Worm (Caenorhabditis elegans): ENCODE measurements around the gene Y57A10A.14.

Y57A10A.14 gene

ce11 chrII:12189193-12189592 is 3.5 kb downstream of the Y57A10A.14 start:
- TF ChIP-seq snpc-4 (GFP tag; optimal IDR thresholded peaks at IDR 0.05): no peak
- no peak for TF ChIP-seq snpc-4 (tag; optimal IDR thresholded peaks at IDR 0.05)
- TF ChIP-seq attf-3 (GFP tag; conservative IDR thresholded peaks at IDR 0.05): no peak
- TF ChIP-seq akir-1 (GFP tag; optimal IDR thresholded peaks at IDR 0.05): no peak
- no peak for TF ChIP-seq pha-4 (tag; optimal IDR thresholded peaks at IDR 0.05)
- no peak for TF ChIP-seq egl-44 (GFP tag; IDR thresholded peaks at IDR 0.05)
- no peak for TF ChIP-seq him-1 (tag; optimal IDR thresholded peaks at IDR 0.05)
- no peak for TF ChIP-seq K12H6.12 (tag; optimal IDR thresholded peaks at IDR 0.05)
- TF ChIP-seq die-1 (tag; optimal IDR thresholded peaks at IDR 0.05): no peak

DNA sequence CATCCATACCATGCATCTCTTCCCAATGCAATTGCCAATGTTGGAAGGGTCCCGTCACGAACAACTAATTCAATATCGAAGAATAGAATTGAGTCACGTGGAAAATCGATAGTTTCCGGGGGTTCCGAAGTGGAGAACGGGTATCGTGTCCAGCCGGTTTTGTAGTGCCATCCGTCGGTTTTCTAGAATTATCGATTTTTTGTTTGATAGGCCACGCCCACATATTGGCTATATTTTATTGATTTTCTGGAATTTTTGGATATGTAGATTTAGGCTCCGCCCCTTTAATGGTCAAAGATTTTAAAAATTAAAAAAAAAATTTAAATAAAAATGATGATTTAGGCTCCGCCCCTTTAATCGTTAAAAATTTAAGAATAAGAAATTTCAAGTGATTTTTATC is 13.5 kb downstream of the Y57A10A.14 start:
- no peak for TF ChIP-seq C06A6.2 (GFP tag; conservative IDR thresholded peaks at IDR 0.05)
- no peak for TF ChIP-seq sea-2 (GFP tag; IDR thresholded peaks at IDR 0.05)
- TF ChIP-seq unc-130 (GFP tag; optimal IDR thresholded peaks at IDR 0.05): no peak
- no peak for TF ChIP-seq cebp-2 (GFP tag; IDR thresholded peaks at IDR 0.05)

- TF ChIP-seq rcor-1 (GFP tag; IDR thresholded peaks at IDR 0.05) (no peak), unc-62 (GFP tag; optimal IDR thresholded peaks at IDR 0.05) (no peak), T07F8.4 (tag; optimal IDR thresholded peaks at IDR 0.05) (no peak), attf-3 (GFP tag; conservative IDR thresholded peaks at IDR 0.05) (no peak), lsl-1 (GFP tag; optimal IDR thresholded peaks at IDR 0.05) (peak; percentile 46)
Measured at ce11 chrII:12199912-12200637, 14.3 kb downstream of the Y57A10A.14 start, which contains the start of gene polg-1. polg-1 (minus strand) TSS chrII:12199962.

ce11 chrII:12202281-12202680 is 16.5 kb downstream of the Y57A10A.14 start, which contains the start of gene trpp-5:
trpp-5 (minus strand) TSS chrII:12202381.
- TF ChIP-seq B0035.1 (tag; optimal IDR thresholded peaks at IDR 0.05) (no peak), K11D2.4 (GFP tag; IDR thresholded peaks at IDR 0.05) (no peak), tbp1 (GFP tag; optimal IDR thresholded peaks at IDR 0.05) (no peak), D2030.7 (GFP tag; IDR thresholded peaks at IDR 0.05) (no peak), F23B12.7 (tag; optimal IDR thresholded peaks at IDR 0.05; ENCODE audit: insufficient read depth) (no peak), F49E8.2 (tag; optimal IDR thresholded peaks at IDR 0.05; ENCODE audit: insufficient read depth) (no peak), sea-2 (GFP tag; IDR thresholded peaks at IDR 0.05) (no peak), let-607 (tag; optimal IDR thresholded peaks at IDR 0.05) (no peak), lin-35 (GFP tag; optimal IDR thresholded peaks at IDR 0.05) (no peak), F22D6.2 (tag; optimal IDR thresholded peaks at IDR 0.05) (no peak), nhr-27 (tag; optimal IDR thresholded peaks at IDR 0.05) (no peak), snpc-3.4 (tag; optimal IDR thresholded peaks at IDR 0.05) (no peak), B0336.3 (GFP tag; IDR thresholded peaks at IDR 0.05) (no peak), bed-2 (GFP tag; IDR thresholded peaks at IDR 0.05) (no peak), F37B4.10 (GFP tag; IDR thresholded peaks at IDR 0.05) (no peak)

ce11 chrII:12202921-12203320 is 17.2 kb downstream of the Y57A10A.14 start, which contains the start of gene aqp-12:
aqp-12 (plus strand) TSS chrII:12203221.
- TF ChIP-seq die-1 (tag; optimal IDR thresholded peaks at IDR 0.05) (no peak), sdz-38 (tag; optimal IDR thresholded peaks at IDR 0.05) (no peak), attf-3 (GFP tag; conservative IDR thresholded peaks at IDR 0.05) (no peak), Y79H2A.3 (GFP tag; conservative IDR thresholded peaks at IDR 0.05) (no peak)

Measured in whole organism, young adult.